Worm (Caenorhabditis elegans) whole organism, L4 larva: ENCODE measurements around the gene C07A9.9.
A peak's percentile ranks its signal among the peaks of the same experiment; 100 is the strongest.

Source experiments
- D1046.2 ChIP-seq: fragments of 200-800 bp; sonication (Bioruptor generic); IDR thresholded peaks from 2 replicates; pipeline ENCODE4 v1.3.6; 2022; ENCODE audit warnings: missing genetic modification characterization, missing compliant biosample characterization
- F10B5.3 ChIP-seq: sonication (generic microtip); optimal IDR thresholded peaks from 2 replicates; lab custom pipeline; 2016; ENCODE audit warnings: mild to moderate bottlenecking, missing genetic modification characterization, missing compliant biosample characterization
- F44E2.7 ChIP-seq: fragments of 200-800 bp; sonication (Bioruptor generic); IDR thresholded peaks from 2 replicates; pipeline ENCODE4 v2.1.2; 2022; ENCODE audit warnings: missing genetic modification characterization, missing compliant biosample characterization
- T26A8.4 ChIP-seq: fragments of 200-800 bp; sonication (Bioruptor generic); IDR thresholded peaks from 2 replicates; pipeline ENCODE4 v1.3.6; 2022; ENCODE audit warnings: missing genetic modification characterization, missing compliant biosample characterization
- Y105C5A.15 ChIP-seq: fragments of 200-800 bp; sonication (Bioruptor generic); IDR thresholded peaks from 2 replicates; pipeline ENCODE4 v1.3.6; 2022; ENCODE audit warnings: missing genetic modification characterization, missing compliant biosample characterization
- Y48G9A.11 ChIP-seq: fragments of 200-800 bp; sonication (Bioruptor generic); IDR thresholded peaks from 2 replicates; pipeline ENCODE4 v1.3.6; 2022; ENCODE audit warnings: missing genetic modification reagents, missing genetic modification characterization, missing compliant biosample characterization
- Y75B8A.6 ChIP-seq: fragments of 200-800 bp; sonication (Bioruptor generic); IDR thresholded peaks from 2 replicates; pipeline ENCODE4 v1.3.6; 2022; ENCODE audit warnings: missing genetic modification reagents, missing genetic modification characterization, missing compliant biosample characterization
- ZK546.5 ChIP-seq, 2 experiments: sonication (generic microtip); optimal IDR thresholded peaks; 2 replicates each; lab custom pipeline; 2017; ENCODE audit warnings: missing biosample characterization in 2 of 2, missing genetic modification characterization in 2 of 2
- ceh-28 ChIP-seq: fragments of 150-350 bp; optimal IDR thresholded peaks from 2 replicates; lab custom pipeline; 2014; ENCODE audit warnings: missing biosample characterization, missing genetic modification reagents, missing genetic modification characterization
- ceh-44 ChIP-seq: fragments of 200-800 bp; sonication (Bioruptor generic); IDR thresholded peaks from 2 replicates; pipeline ENCODE4 v1.3.6; 2022; ENCODE audit warnings: missing genetic modification reagents, missing genetic modification characterization, missing compliant biosample characterization
- ceh-62 ChIP-seq: sonication (generic microtip); optimal IDR thresholded peaks from 2 replicates; lab custom pipeline; 2017; ENCODE audit warnings: missing biosample characterization, missing genetic modification characterization
- ceh-82 ChIP-seq: sonication (generic microtip); optimal IDR thresholded peaks from 2 replicates; lab custom pipeline; 2017; ENCODE audit warnings: missing biosample characterization, missing genetic modification characterization
- ces-1 ChIP-seq: fragments of 150-350 bp; sonication (generic microtip); optimal IDR thresholded peaks from 4 replicates; lab custom pipeline; 2014; ENCODE audit warnings: missing biosample characterization, missing genetic modification reagents, missing genetic modification characterization
- cey-2 ChIP-seq: sonication (generic microtip); optimal IDR thresholded peaks from 3 replicates; lab custom pipeline; 2017; ENCODE audit warnings: missing genetic modification characterization, mild to moderate bottlenecking, missing compliant biosample characterization, antibody characterized with exemption, borderline replicate concordance; ENCODE audit not compliant: insufficient read depth
- ctbp-1 ChIP-seq: fragments of 200-800 bp; sonication (Bioruptor generic); IDR thresholded peaks from 2 replicates; pipeline ENCODE4 v1.3.6; 2022; ENCODE audit warnings: missing genetic modification reagents, missing genetic modification characterization, missing compliant biosample characterization
- dmd-9 ChIP-seq: fragments of 200-800 bp; sonication (Bioruptor generic); IDR thresholded peaks from 2 replicates; pipeline ENCODE4 v1.3.6; 2022; ENCODE audit warnings: missing genetic modification reagents, missing genetic modification characterization, missing compliant biosample characterization
- dpl-1 ChIP-seq: fragments of 150-350 bp; optimal IDR thresholded peaks from 2 replicates; lab custom pipeline; 2014; ENCODE audit warnings: missing biosample characterization, missing genetic modification reagents, missing genetic modification characterization
- duxl-1 ChIP-seq: sonication (generic microtip); optimal IDR thresholded peaks from 2 replicates; lab custom pipeline; 2016; ENCODE audit warnings: mild to moderate bottlenecking, missing genetic modification characterization, moderate library complexity, missing compliant biosample characterization; ENCODE audit not compliant: poor library complexity
- dve-1 ChIP-seq: sonication (generic microtip); optimal IDR thresholded peaks from 2 replicates; lab custom pipeline; 2017; ENCODE audit warnings: antibody characterized with exemption, mild to moderate bottlenecking, missing genetic modification characterization, missing compliant biosample characterization; ENCODE audit not compliant: insufficient read depth
- fos-1 ChIP-seq: fragments of 150-350 bp; optimal IDR thresholded peaks from 2 replicates; lab custom pipeline; 2014; ENCODE audit warnings: missing biosample characterization, missing genetic modification characterization
- gei-8 ChIP-seq: fragments of 200-800 bp; sonication (Bioruptor generic); optimal IDR thresholded peaks from 2 replicates; lab custom pipeline; 2018; ENCODE audit warnings: mild to moderate bottlenecking, missing genetic modification characterization, missing compliant biosample characterization
- hif-1 ChIP-seq, 2 experiments: sonication (generic microtip); optimal IDR thresholded peaks; 2 replicates each; lab custom pipeline; 2016 to 2017; ENCODE audit warnings: missing compliant biosample characterization in 2 of 2, missing genetic modification characterization in 2 of 2, missing genetic modification reagents in 2 of 2, missing genotype in 2 of 2, mild to moderate bottlenecking in 1 of 2
- hmg-1.1 ChIP-seq: fragments of 200-800 bp; sonication (Bioruptor generic); IDR thresholded peaks from 2 replicates; pipeline ENCODE4 v1.3.6; 2022; ENCODE audit warnings: missing genetic modification reagents, missing genetic modification characterization, missing compliant biosample characterization
- lin-38 ChIP-seq: fragments of 200-800 bp; sonication (Bioruptor generic); IDR thresholded peaks from 2 replicates; pipeline ENCODE4 v1.3.6; 2022; ENCODE audit warnings: missing genetic modification reagents, missing genetic modification characterization, missing compliant biosample characterization
- lin-39 ChIP-seq: fragments of 150-350 bp; optimal IDR thresholded peaks from 2 replicates; lab custom pipeline; 2014; ENCODE audit warnings: missing biosample characterization, missing genetic modification reagents, missing genetic modification characterization
- lir-3 ChIP-seq: sonication (generic microtip); optimal IDR thresholded peaks from 2 replicates; lab custom pipeline; 2016; ENCODE audit warnings: mild to moderate bottlenecking, missing genetic modification characterization, missing compliant biosample characterization
- madf-5 ChIP-seq, 2 experiments: fragments of 200-800 bp; sonication (Bioruptor generic); IDR thresholded peaks; 2 replicates each; pipeline ENCODE4 v1.3.6; 2022; ENCODE audit warnings: missing compliant biosample characterization in 2 of 2, missing genetic modification characterization in 2 of 2
- madf-9 ChIP-seq: fragments of 200-800 bp; sonication (Bioruptor generic); conservative IDR thresholded peaks from 2 replicates; pipeline ENCODE4 v1.3.6; 2022; ENCODE audit warnings: missing genetic modification reagents, missing genetic modification characterization, missing compliant biosample characterization
- mdl-1 ChIP-seq, 2 experiments: fragments of 150-350 bp in 1 of 2; sonication (generic microtip) in 1 of 2; optimal IDR thresholded peaks; 2 replicates each; lab custom pipeline; 2014 to 2017; ENCODE audit warnings: missing biosample characterization in 2 of 2, missing genetic modification characterization in 2 of 2
- mdt-29 ChIP-seq: fragments of 200-800 bp; sonication (Bioruptor generic); IDR thresholded peaks from 2 replicates; pipeline ENCODE4 v1.3.6; 2022; ENCODE audit warnings: missing genetic modification reagents, missing genetic modification characterization, missing compliant biosample characterization
- nhr-102 ChIP-seq: sonication (generic microtip); optimal IDR thresholded peaks from 2 replicates; lab custom pipeline; 2016; ENCODE audit warnings: mild to moderate bottlenecking, missing genetic modification characterization, moderate library complexity, missing compliant biosample characterization
- nhr-11 ChIP-seq: fragments of 150-350 bp; optimal IDR thresholded peaks from 2 replicates; lab custom pipeline; 2014; ENCODE audit warnings: missing biosample characterization, missing genetic modification characterization
- nhr-25 ChIP-seq: sonication (generic microtip); optimal IDR thresholded peaks from 2 replicates; lab custom pipeline; 2017; ENCODE audit warnings: missing genetic modification characterization, mild to moderate bottlenecking, missing compliant biosample characterization, antibody characterized with exemption, moderate library complexity, borderline replicate concordance; ENCODE audit not compliant: insufficient read depth
- nhr-28 ChIP-seq: fragments of 150-350 bp; optimal IDR thresholded peaks from 2 replicates; lab custom pipeline; 2014; ENCODE audit warnings: missing biosample characterization, missing genetic modification characterization
- nhr-48 ChIP-seq: sonication (generic microtip); optimal IDR thresholded peaks from 2 replicates; lab custom pipeline; 2016; ENCODE audit warnings: mild to moderate bottlenecking, missing genetic modification characterization, missing compliant biosample characterization
- nhr-6 ChIP-seq: fragments of 150-350 bp; optimal IDR thresholded peaks from 2 replicates; lab custom pipeline; 2014; ENCODE audit warnings: missing biosample characterization, missing genetic modification characterization
- saeg-2 ChIP-seq: fragments of 200-800 bp; sonication (Bioruptor generic); IDR thresholded peaks from 2 replicates; pipeline ENCODE4 v1.3.6; 2022; ENCODE audit warnings: missing genetic modification reagents, missing genetic modification characterization, missing compliant biosample characterization
- sdz-12 ChIP-seq: fragments of 200-800 bp; sonication (Bioruptor generic); optimal IDR thresholded peaks from 2 replicates; lab custom pipeline; 2018; ENCODE audit warnings: mild to moderate bottlenecking, missing genetic modification characterization, missing compliant biosample characterization
- snpc-1.2 ChIP-seq: fragments of 200-800 bp; sonication (Bioruptor generic); IDR thresholded peaks from 2 replicates; pipeline ENCODE4 v1.3.6; 2022; ENCODE audit warnings: missing genetic modification reagents, missing genetic modification characterization, missing compliant biosample characterization
- snpc-4 ChIP-seq: fragments of 150-350 bp; optimal IDR thresholded peaks from 2 replicates; lab custom pipeline; 2014; ENCODE audit warnings: missing biosample characterization, missing genetic modification characterization
- spr-1 ChIP-seq: sonication (generic microtip); optimal IDR thresholded peaks from 2 replicates; lab custom pipeline; 2016; ENCODE audit warnings: mild to moderate bottlenecking, missing genetic modification characterization, missing compliant biosample characterization
- tra-1 ChIP-seq: fragments of 200-800 bp; sonication (Bioruptor generic); IDR thresholded peaks from 2 replicates; pipeline ENCODE4 v1.3.6; 2022; ENCODE audit warnings: missing genetic modification reagents, missing genetic modification characterization, missing compliant biosample characterization
- unc-130 ChIP-seq: sonication (generic microtip); optimal IDR thresholded peaks from 2 replicates; lab custom pipeline; 2016; ENCODE audit warnings: missing genetic modification reagents, missing genetic modification characterization, missing compliant biosample characterization
- unc-39 ChIP-seq: sonication (generic microtip); optimal IDR thresholded peaks from 2 replicates; lab custom pipeline; 2017; ENCODE audit warnings: missing biosample characterization, missing genetic modification characterization
- unc-62 ChIP-seq, 3 experiments: fragments of 150-350 bp in 1 of 3; sonication (generic microtip); optimal IDR thresholded peaks in 2 of 3; peaks in 1 of 3; 1 replicate in 1 of 3; 2 replicates in 2 of 3; lab custom pipeline; 2014 to 2017; ENCODE audit warnings: missing biosample characterization in 3 of 3, missing genetic modification characterization in 3 of 3, missing genetic modification reagents in 3 of 3, missing genotype in 1 of 3
- ztf-11 ChIP-seq: fragments of 150-350 bp; optimal IDR thresholded peaks from 2 replicates; lab custom pipeline; 2014; ENCODE audit warnings: missing biosample characterization, missing genetic modification characterization
- ztf-7 ChIP-seq: fragments of 150-350 bp; optimal IDR thresholded peaks from 2 replicates; lab custom pipeline; 2014; ENCODE audit warnings: missing biosample characterization, missing genetic modification characterization

The C07A9.9 gene

DNA sequence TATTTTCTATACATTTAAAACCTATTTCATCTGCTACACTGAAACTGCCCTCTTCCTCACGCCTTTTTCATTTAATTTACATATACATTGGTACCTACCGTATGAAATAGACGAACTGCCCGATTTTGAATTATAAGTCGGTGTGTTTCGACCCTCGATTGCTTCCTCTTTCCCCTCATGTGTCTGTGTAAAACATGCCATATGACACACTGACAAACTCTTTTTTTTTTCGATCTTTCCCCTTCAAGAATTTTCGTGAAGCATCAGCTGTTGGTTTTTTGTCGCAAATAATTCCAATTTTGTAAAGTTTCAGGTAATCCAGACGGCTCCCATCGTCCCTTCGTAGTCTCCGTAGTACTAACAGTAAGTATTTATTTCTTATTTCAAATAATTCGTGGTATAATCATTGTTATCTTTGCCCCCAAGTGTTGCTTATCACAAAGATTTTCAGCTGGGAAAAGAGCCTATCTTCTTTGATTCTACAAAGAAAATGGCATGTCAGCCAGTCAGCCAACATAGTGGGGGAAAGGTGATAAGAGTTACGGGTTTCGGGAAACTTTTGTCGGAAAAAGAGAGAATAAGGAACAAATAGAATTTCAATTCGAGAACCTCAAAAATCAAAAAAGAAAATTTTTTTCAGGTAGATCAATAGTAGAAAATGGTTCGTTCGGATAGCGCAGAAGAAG, 45.5 kb downstream of the C07A9.9 start (continued):
- TF ChIP-seq nhr-28 (peak; percentile 77), lir-3 (tag; lab: Kevin White, UChicago) (no peak), mdl-1 (tag; optimal IDR thresholded peaks at IDR 0.05; lab: Kevin White, UChicago) (no peak), fos-1 (no peak), unc-62 (GFP tag; optimal IDR thresholded peaks at IDR 0.05 in 1 of 2; lab: Kevin White, UChicago) (no peak), unc-62 (tag; optimal IDR thresholded peaks at IDR 0.05; lab: Kevin White, UChicago) (no peak), dve-1 (peak; percentile 57), ctbp-1 (GFP tag; lab: Robert Waterston, UW) (no peak), Y75B8A.6 (GFP tag; lab: Robert Waterston, UW) (no peak), nhr-11 (tag; lab: Kevin White, UChicago) (no peak), lin-38 (no peak), nhr-102 (tag; lab: Kevin White, UChicago) (no peak), ceh-82 (tag; lab: Kevin White, UChicago) (no peak), cey-2 (tag; lab: Kevin White, UChicago) (no peak), Y105C5A.15 (no peak), unc-39 (tag; lab: Kevin White, UChicago) (no peak), madf-9 (GFP tag; lab: Robert Waterston, UW) (no peak; the same call in 1 of the 2 replicates), F44E2.7 (GFP tag; lab: Robert Waterston, UW) (no peak), snpc-4 (tag; lab: Kevin White, UChicago) (no peak)
- TF ChIP-seq, all 104 proteins: peak for 10

DNA sequence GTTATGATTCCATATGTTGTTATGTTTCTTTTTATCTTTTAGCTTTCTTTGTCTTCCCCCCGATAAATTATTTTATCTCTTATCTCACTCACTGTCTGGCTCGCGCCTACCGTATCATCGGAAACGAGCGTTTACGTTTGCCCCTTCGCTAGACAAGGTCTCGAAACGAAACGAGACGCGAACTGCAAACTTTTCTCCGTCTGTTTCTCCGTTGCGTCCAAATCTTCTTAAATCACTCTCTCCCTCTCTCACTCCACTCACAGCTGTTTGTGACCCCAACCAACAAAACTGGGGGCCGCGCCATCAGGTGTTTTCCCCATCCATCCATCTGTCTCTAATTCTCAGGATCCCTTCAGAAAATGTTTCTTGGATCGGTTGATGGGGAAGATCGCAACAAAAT, 47.3 kb downstream of the C07A9.9 start:
- TF ChIP-seq ces-1 (GFP tag; lab: Kevin White, UChicago): no peak
- TF ChIP-seq nhr-102 (tag; lab: Kevin White, UChicago): no peak
- no peak for TF ChIP-seq lin-39 (tag; lab: Kevin White, UChicago)
- TF ChIP-seq D1046.2 (GFP tag; lab: Robert Waterston, UW): no peak
- TF ChIP-seq gei-8: no peak
- TF ChIP-seq cey-2 (tag; lab: Kevin White, UChicago): no peak
- no peak for TF ChIP-seq dmd-9 (GFP tag; lab: Robert Waterston, UW)
- TF ChIP-seq ztf-11 (tag; lab: Kevin White, UChicago): no peak
- TF ChIP-seq snpc-4 (tag; lab: Kevin White, UChicago): no peak
- no peak for TF ChIP-seq Y75B8A.6 (GFP tag; lab: Robert Waterston, UW)
- no peak for TF ChIP-seq Y48G9A.11 (GFP tag; lab: Robert Waterston, UW)
- TF ChIP-seq nhr-11 (tag; lab: Kevin White, UChicago): peak; percentile 49
- no peak for TF ChIP-seq duxl-1
- no peak for TF ChIP-seq spr-1 (tag; lab: Kevin White, UChicago)
- TF ChIP-seq F10B5.3 (tag; lab: Kevin White, UChicago): no peak
- TF ChIP-seq ceh-62 (tag; lab: Kevin White, UChicago): no peak
- TF ChIP-seq nhr-6 (tag; lab: Kevin White, UChicago): no peak
- TF ChIP-seq sdz-12 (GFP tag; lab: Kevin White, UChicago): no peak
- TF ChIP-seq fos-1: no peak
- TF ChIP-seq ceh-44: no peak
- TF ChIP-seq ZK546.5 (tag; optimal IDR thresholded peaks at IDR 0.05; lab: Kevin White, UChicago): no peak
- TF ChIP-seq mdt-29: no peak
- no peak for TF ChIP-seq nhr-48 (tag; lab: Kevin White, UChicago)
- no peak for TF ChIP-seq unc-62 (GFP tag; optimal IDR thresholded peaks at IDR 0.05 in 1 of 2; lab: Kevin White, UChicago)
- TF ChIP-seq unc-62 (tag; optimal IDR thresholded peaks at IDR 0.05; lab: Kevin White, UChicago): no peak
- no peak for TF ChIP-seq snpc-1.2 (GFP tag; lab: Robert Waterston, UW)
- TF ChIP-seq unc-130 (GFP tag; lab: Kevin White, UChicago): no peak
- no peak for TF ChIP-seq ztf-7 (tag; lab: Kevin White, UChicago)
- TF ChIP-seq dpl-1 (GFP tag; lab: Kevin White, UChicago): no peak
- TF ChIP-seq T26A8.4 (GFP tag; lab: Robert Waterston, UW): no peak
- no peak for TF ChIP-seq ceh-82 (tag; lab: Kevin White, UChicago)
- no peak for TF ChIP-seq tra-1 (GFP tag; lab: Robert Waterston, UW)
- TF ChIP-seq ceh-28 (tag; lab: Kevin White, UChicago): no peak
- TF ChIP-seq saeg-2 (GFP tag; lab: Robert Waterston, UW): no peak
- TF ChIP-seq hmg-1.1 (GFP tag; lab: Robert Waterston, UW): no peak
- TF ChIP-seq madf-5 (GFP tag; IDR thresholded peaks at IDR 0.05; lab: Robert Waterston, UW): no peak
- TF ChIP-seq nhr-25 (tag; lab: Kevin White, UChicago): no peak
- no peak for TF ChIP-seq hif-1 (tag; optimal IDR thresholded peaks at IDR 0.05; lab: Kevin White, UChicago)
